Worm (Caenorhabditis elegans): Measurements from ENCODE around the gene Y62H9A.16.
"Not testable (repeated sequence)": the region's sequence is repeated elsewhere in the genome, so short reads cannot be mapped to it uniquely, and the experiment has no call there.

Gene Y62H9A.16

ce11 chrX:11961103-11961502, 43.0 kb downstream of the Y62H9A.16 start, which contains the start of gene C49F5.13:
C49F5.13 (plus strand) TSS chrX:11961403.
- not testable (repeated sequence) for TF ChIP-seq fax-1, eyg-1, unc-42 (tag; optimal IDR thresholded peaks at IDR 0.05)

- TF ChIP-seq ttx-3 (tag; optimal IDR thresholded peaks at IDR 0.05): no peak
- TF ChIP-seq elt-2 (tag; optimal IDR thresholded peaks at IDR 0.05): peak; percentile 82
Observed at ce11 chrX:11962050-11962788, 44.1 kb downstream of the Y62H9A.16 start.

ce11 chrX:11963659-11964058, 45.6 kb downstream of the Y62H9A.16 start:
- TF ChIP-seq ama-1 (optimal IDR thresholded peaks at IDR 0.05) (no peak), ceh-31 (tag; optimal IDR thresholded peaks at IDR 0.05) (no peak), nfya-1 (tag; optimal IDR thresholded peaks at IDR 0.05) (peak; percentile 54), hlh-6 (tag; optimal IDR thresholded peaks at IDR 0.05) (no peak)

ce11 chrX:11964555-11964954, 46.5 kb downstream of the Y62H9A.16 start:
- TF ChIP-seq pag-3 (tag; optimal IDR thresholded peaks at IDR 0.05; ENCODE audit: borderline replicate concordance): no peak
- no peak for TF ChIP-seq dmd-4 (tag; optimal IDR thresholded peaks at IDR 0.05; ENCODE audit: borderline replicate concordance)
- no peak for TF ChIP-seq F13H6.1 (tag; optimal IDR thresholded peaks at IDR 0.05)

ce11 chrX:11965163-11965562, 47.1 kb downstream of the Y62H9A.16 start:
- TF ChIP-seq ceh-9 (tag; optimal IDR thresholded peaks at IDR 0.05): no peak
- TF ChIP-seq elt-4 (tag; optimal IDR thresholded peaks at IDR 0.05): no peak
- no peak for TF ChIP-seq unc-42 (tag; optimal IDR thresholded peaks at IDR 0.05)
- TF ChIP-seq hlh-30 (tag; optimal IDR thresholded peaks at IDR 0.05; ENCODE audit: insufficient read depth): no peak
- TF ChIP-seq sox-2 (GFP tag; IDR thresholded peaks at IDR 0.05): no peak
- no peak for TF ChIP-seq mec-3 (tag; optimal IDR thresholded peaks at IDR 0.05; ENCODE audit: borderline replicate concordance)
- no peak for TF ChIP-seq elt-2 (tag; optimal IDR thresholded peaks at IDR 0.05)
- TF ChIP-seq C38D4.7 (GFP tag; optimal IDR thresholded peaks at IDR 0.05): no peak
- TF ChIP-seq pha-4 (tag; optimal IDR thresholded peaks at IDR 0.05): no peak
- no peak for TF ChIP-seq eyg-1 (tag; optimal IDR thresholded peaks at IDR 0.05)
- TF ChIP-seq ceh-2 (tag; optimal IDR thresholded peaks at IDR 0.05): no peak
- no peak for TF ChIP-seq ets-4 (tag; optimal IDR thresholded peaks at IDR 0.05)
- TF ChIP-seq ceh-22 (tag; optimal IDR thresholded peaks at IDR 0.05): no peak
- no peak for TF ChIP-seq sox-4 (tag; optimal IDR thresholded peaks at IDR 0.05)

- no peak for TF ChIP-seq fkh-6 (tag; optimal IDR thresholded peaks at IDR 0.05)
- TF ChIP-seq nfya-1 (tag; optimal IDR thresholded peaks at IDR 0.05): peak; percentile 46
- peak; percentile 4 for TF ChIP-seq rnt-1 (tag; optimal IDR thresholded peaks at IDR 0.05)
Observed at ce11 chrX:11965663-11966304, 47.7 kb downstream of the Y62H9A.16 start, which contains the start of gene sams-1. sams-1 (plus strand) TSS chrX:11965962.

- TF ChIP-seq pros-1 (tag; optimal IDR thresholded peaks at IDR 0.05): no peak
- no peak for TF ChIP-seq ahr-1 (tag; optimal IDR thresholded peaks at IDR 0.05)
- TF ChIP-seq pat-9 (tag; optimal IDR thresholded peaks at IDR 0.05): no peak
- TF ChIP-seq elt-2 (tag; optimal IDR thresholded peaks at IDR 0.05): no peak
- no peak for TF ChIP-seq ztf-16 (tag; optimal IDR thresholded peaks at IDR 0.05)
- no peak for TF ChIP-seq C08G9.2 (tag; optimal IDR thresholded peaks at IDR 0.05)
- no peak for TF ChIP-seq nhr-11 (tag; optimal IDR thresholded peaks at IDR 0.05)
- no peak for TF ChIP-seq dve-1 (tag; optimal IDR thresholded peaks at IDR 0.05)
Observed at ce11 chrX:11967034-11967433, 48.9 kb downstream of the Y62H9A.16 start.
